Worm (Caenorhabditis elegans): Measurements from ENCODE around the gene sru-28.

ce11 chrV:1550697-1551096, 44.6 kb downstream of the sru-28 start:
- no peak for TF ChIP-seq tbx-2 (tag; optimal IDR thresholded peaks at IDR 0.05)
- TF ChIP-seq ceh-28 (tag; optimal IDR thresholded peaks at IDR 0.05): no peak
